Fruit fly (Drosophila melanogaster) whole organism, embryonic: ENCODE data around the gene RhoBTB.

Experiments
- CG12769 ChIP-seq: fragments of 200-800 bp; sonication (Bioruptor generic); optimal IDR thresholded peaks from 2 replicates; lab custom pipeline; 2019; ENCODE audit warnings: missing biosample characterization, mild to moderate bottlenecking, missing genetic modification characterization, moderate library complexity
- CG2120 ChIP-seq: fragments of 200-800 bp; sonication (Bioruptor generic); optimal IDR thresholded peaks from 3 replicates; lab custom pipeline; 2016; ENCODE audit warnings: missing biosample characterization, missing genetic modification characterization
- CG9437 ChIP-seq: fragments of 200-800 bp; sonication (Bioruptor generic); optimal IDR thresholded peaks from 2 replicates; lab custom pipeline; 2018; ENCODE audit warnings: missing biosample characterization, mild to moderate bottlenecking, missing genetic modification characterization
- Hsf ChIP-seq: fragments of 200-800 bp; sonication (Bioruptor generic); optimal IDR thresholded peaks from 3 replicates; lab custom pipeline; 2016; ENCODE audit warnings: missing biosample characterization, missing genetic modification characterization
- cg ChIP-seq: fragments of 200-800 bp; sonication (Bioruptor generic); optimal IDR thresholded peaks from 3 replicates; lab custom pipeline; 2019; ENCODE audit warnings: missing biosample characterization, mild to moderate bottlenecking, missing genetic modification characterization, moderate library complexity
- gem ChIP-seq: fragments of 200-800 bp; sonication (Bioruptor generic); optimal IDR thresholded peaks from 2 replicates; lab custom pipeline; 2019; ENCODE audit warnings: missing biosample characterization, mild to moderate bottlenecking, missing genetic modification characterization, moderate library complexity

DNA sequence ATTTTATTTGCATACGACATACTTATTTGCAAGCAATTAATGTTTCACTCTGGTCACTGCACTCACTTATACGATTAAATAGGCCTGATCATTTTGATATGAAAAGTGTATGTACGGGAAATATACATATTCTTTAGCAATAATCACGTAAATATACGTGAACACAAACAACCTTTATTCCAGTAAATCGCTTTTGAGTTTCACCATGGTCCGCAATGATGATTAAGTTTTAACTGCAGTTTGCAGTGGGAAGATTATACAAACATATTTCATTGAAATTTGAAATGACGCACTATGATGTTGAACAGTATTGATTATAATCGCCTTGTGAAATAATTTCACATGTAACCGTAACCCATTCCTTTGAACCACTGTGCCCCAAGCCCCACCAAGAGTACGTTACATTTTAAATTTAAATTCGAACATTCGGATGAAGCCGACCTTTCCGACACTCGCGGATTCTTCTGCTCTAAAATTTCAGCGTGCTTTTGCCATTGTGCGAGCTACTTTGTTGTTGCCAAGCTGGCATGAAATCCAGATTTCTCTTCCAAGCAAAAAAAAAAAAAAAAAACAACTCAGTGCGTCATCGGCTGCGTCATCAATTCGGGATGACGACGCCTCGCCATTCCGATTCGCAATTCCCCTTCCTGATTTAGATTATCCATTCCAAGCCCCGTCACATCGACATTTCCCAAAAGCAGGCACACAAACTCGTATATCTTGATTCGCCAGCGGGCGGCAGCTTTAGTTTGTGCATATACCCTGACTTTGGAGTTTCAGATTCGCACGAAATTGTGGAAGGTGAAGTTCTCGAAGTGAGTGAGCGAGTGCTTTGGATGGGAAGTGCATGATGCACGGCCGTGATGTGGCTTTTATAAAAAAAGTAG lies 27.7 kb downstream of the RhoBTB start:
- TF ChIP-seq CG2120 (GFP tag; lab: Kevin White, UChicago) (no peak), Hsf (no peak), cg (GFP tag; lab: Kevin White, UChicago) (no peak), CG12769 (tag; lab: Kevin White, UChicago) (no peak), CG9437 (GFP tag; lab: Kevin White, UChicago) (no peak), gem (tag; lab: Kevin White, UChicago) (peak; percentile 9)
